Worm (Caenorhabditis elegans): ENCODE results near the gene sru-2.
A peak's percentile ranks its signal among the peaks of the same experiment; 100 is the strongest.

sru-2 gene

ce11 chrIV:9516831-9517230 lies 30.8 kb downstream of the sru-2 start, which contains the start of gene C33A12.19:
C33A12.19 (plus strand) TSS chrIV:9516999.
- TF ChIP-seq aly-1 (tag; optimal IDR thresholded peaks at IDR 0.05) (no peak), ama-1 (optimal IDR thresholded peaks at IDR 0.05) (no peak), tra-4 (tag; optimal IDR thresholded peaks at IDR 0.05) (no peak), B0310.2 (tag; optimal IDR thresholded peaks at IDR 0.05) (no peak), flt-1 (GFP tag; IDR thresholded peaks at IDR 0.05) (no peak)

- TF ChIP-seq tra-4 (tag; optimal IDR thresholded peaks at IDR 0.05) (no peak), ceh-13 (GFP tag; optimal IDR thresholded peaks at IDR 0.05) (no peak), hmbx-1 (tag; optimal IDR thresholded peaks at IDR 0.05) (no peak), ets-7 (tag; optimal IDR thresholded peaks at IDR 0.05) (no peak), B0310.2 (tag; optimal IDR thresholded peaks at IDR 0.05) (no peak), scrt-1 (GFP tag; IDR thresholded peaks at IDR 0.05) (no peak), aly-1 (tag; optimal IDR thresholded peaks at IDR 0.05) (no peak), tbx-37 (GFP tag; conservative IDR thresholded peaks at IDR 0.05) (no peak), ama-1 (optimal IDR thresholded peaks at IDR 0.05) (no peak)
Observed at ce11 chrIV:9518608-9519007, 32.5 kb downstream of the sru-2 start, which contains the start of gene nlp-35. nlp-35 (minus strand) TSS chrIV:9518926.

ce11 chrIV:9520629-9521028 lies 34.6 kb downstream of the sru-2 start:
- TF ChIP-seq ceh-36 (tag; optimal IDR thresholded peaks at IDR 0.05) (no peak), tra-4 (tag; optimal IDR thresholded peaks at IDR 0.05) (no peak), tbx-37 (GFP tag; conservative IDR thresholded peaks at IDR 0.05) (no peak), hmbx-1 (tag; optimal IDR thresholded peaks at IDR 0.05) (no peak), flt-1 (GFP tag; IDR thresholded peaks at IDR 0.05) (no peak), B0310.2 (tag; optimal IDR thresholded peaks at IDR 0.05) (no peak), hnd-1 (tag; optimal IDR thresholded peaks at IDR 0.05) (no peak), aly-1 (tag; optimal IDR thresholded peaks at IDR 0.05) (no peak), scrt-1 (GFP tag; IDR thresholded peaks at IDR 0.05) (no peak), ama-1 (optimal IDR thresholded peaks at IDR 0.05) (no peak), tbx-11 (GFP tag; IDR thresholded peaks at IDR 0.05) (no peak), ceh-13 (GFP tag; optimal IDR thresholded peaks at IDR 0.05) (no peak)

ce11 chrIV:9523139-9523538 lies 37.1 kb downstream of the sru-2 start:
- TF ChIP-seq ceh-36 (tag; optimal IDR thresholded peaks at IDR 0.05): no peak
- no peak for TF ChIP-seq scrt-1 (GFP tag; IDR thresholded peaks at IDR 0.05)
- no peak for TF ChIP-seq flt-1 (GFP tag; IDR thresholded peaks at IDR 0.05)

DNA sequence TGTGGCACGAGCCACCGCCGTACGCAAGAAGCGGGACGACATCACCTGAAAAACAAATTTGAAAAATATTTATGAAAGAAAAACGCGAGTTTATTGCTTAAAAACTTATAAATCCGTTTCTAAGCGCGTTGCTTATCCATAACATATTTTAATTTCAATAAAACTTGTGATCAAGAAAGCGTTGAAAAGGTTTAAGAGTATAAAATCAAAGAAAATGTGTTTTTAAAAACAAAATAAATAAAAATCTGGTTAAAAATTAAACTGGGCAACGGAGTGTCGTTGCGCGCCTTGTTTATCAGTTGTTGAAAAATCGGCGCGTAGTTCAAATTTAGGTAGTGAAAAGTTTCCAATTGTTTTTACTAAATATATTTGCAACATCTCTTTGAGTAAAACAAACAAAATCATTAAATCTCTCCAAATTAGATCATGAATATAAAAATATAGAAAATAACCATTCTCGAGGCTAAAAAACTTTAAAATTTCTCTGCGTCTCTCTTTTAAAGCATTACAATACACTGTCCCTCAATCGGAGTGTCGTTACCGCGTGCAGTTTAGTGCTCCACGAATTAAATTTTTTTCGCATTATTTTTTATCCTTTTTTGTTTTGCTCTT lies 38.9 kb downstream of the sru-2 start, which contains the start of gene ndua-5:
Gene ndua-5, minus strand, starts transcription at position 51 of the 612 bp plus-strand sequence.
- TF ChIP-seq aly-1 (tag; optimal IDR thresholded peaks at IDR 0.05) (no peak), F13C5.2 (tag; optimal IDR thresholded peaks at IDR 0.05) (peak; percentile 11)

- TF ChIP-seq hmbx-1 (tag; optimal IDR thresholded peaks at IDR 0.05) (no peak), ets-7 (tag; optimal IDR thresholded peaks at IDR 0.05) (no peak), ceh-13 (GFP tag; optimal IDR thresholded peaks at IDR 0.05) (no peak), hnd-1 (tag; optimal IDR thresholded peaks at IDR 0.05) (no peak), hmg-4 (GFP tag; optimal IDR thresholded peaks at IDR 0.05) (no peak), tbx-37 (GFP tag; conservative IDR thresholded peaks at IDR 0.05) (no peak), ceh-36 (tag; optimal IDR thresholded peaks at IDR 0.05) (no peak), B0310.2 (tag; optimal IDR thresholded peaks at IDR 0.05) (no peak), flt-1 (GFP tag; IDR thresholded peaks at IDR 0.05) (no peak), ama-1 (optimal IDR thresholded peaks at IDR 0.05) (no peak), tbx-11 (GFP tag; IDR thresholded peaks at IDR 0.05) (no peak)
Observed at ce11 chrIV:9525682-9526416, 39.8 kb downstream of the sru-2 start, which contains the start of gene elo-1. elo-1 (plus strand) TSS chrIV:9526366.

DNA sequence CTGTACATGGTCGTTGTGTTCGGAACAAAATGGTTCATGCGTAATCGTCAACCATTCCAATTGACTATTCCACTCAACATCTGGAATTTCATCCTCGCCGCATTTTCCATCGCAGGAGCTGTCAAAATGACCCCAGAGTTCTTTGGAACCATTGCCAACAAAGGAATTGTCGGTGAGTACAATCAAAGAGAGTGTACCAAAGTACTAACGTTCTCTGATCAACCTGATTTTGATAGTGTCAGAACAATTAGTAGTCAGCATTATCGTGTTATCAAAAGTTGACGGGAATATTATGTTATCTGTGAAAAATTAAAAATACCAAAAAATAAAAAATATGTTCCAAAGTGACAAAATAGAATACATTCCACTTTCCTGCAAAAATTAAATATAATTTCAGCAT lies 40.9 kb downstream of the sru-2 start:
- no peak for TF ChIP-seq hmbx-1 (tag; optimal IDR thresholded peaks at IDR 0.05)
- TF ChIP-seq tbx-11 (GFP tag; IDR thresholded peaks at IDR 0.05): no peak
- no peak for TF ChIP-seq B0310.2 (tag; optimal IDR thresholded peaks at IDR 0.05)
- TF ChIP-seq flt-1 (GFP tag; IDR thresholded peaks at IDR 0.05): no peak
- no peak for TF ChIP-seq ceh-13 (GFP tag; optimal IDR thresholded peaks at IDR 0.05)
- no peak for TF ChIP-seq hmg-4 (GFP tag; optimal IDR thresholded peaks at IDR 0.05)
- TF ChIP-seq aly-1 (tag; optimal IDR thresholded peaks at IDR 0.05): no peak
- no peak for TF ChIP-seq F13C5.2 (tag; optimal IDR thresholded peaks at IDR 0.05)
- no peak for TF ChIP-seq hnd-1 (tag; optimal IDR thresholded peaks at IDR 0.05)
- TF ChIP-seq ceh-36 (tag; optimal IDR thresholded peaks at IDR 0.05): no peak
- no peak for TF ChIP-seq ets-7 (tag; optimal IDR thresholded peaks at IDR 0.05)
- TF ChIP-seq scrt-1 (GFP tag; IDR thresholded peaks at IDR 0.05): no peak
- no peak for TF ChIP-seq tra-4 (tag; optimal IDR thresholded peaks at IDR 0.05)
- TF ChIP-seq pes-1 (GFP tag; IDR thresholded peaks at IDR 0.05): no peak
- no peak for TF ChIP-seq ama-1 (optimal IDR thresholded peaks at IDR 0.05)
- TF ChIP-seq tbx-37 (GFP tag; conservative IDR thresholded peaks at IDR 0.05): no peak

DNA sequence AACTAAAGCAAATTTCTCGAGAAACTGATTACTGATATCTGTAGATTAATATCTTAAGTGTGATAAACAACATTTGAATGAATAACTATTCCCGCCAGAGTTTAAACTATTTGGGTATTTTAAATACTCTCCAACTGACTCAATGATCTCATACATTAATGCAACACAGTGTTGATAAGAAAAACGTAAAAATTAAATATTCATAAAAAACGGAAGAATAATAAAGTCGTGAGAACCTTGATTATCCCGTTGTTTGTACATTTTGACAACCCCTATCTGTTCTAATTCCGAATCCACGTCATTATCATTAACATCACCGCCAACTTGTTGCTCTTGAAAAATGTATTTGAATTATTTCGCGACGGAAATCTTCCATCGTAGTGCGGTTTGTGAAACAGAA lies 43.6 kb downstream of the sru-2 start, which contains the start of gene elo-7:
Gene elo-7, plus strand, starts transcription at position 301 of the 400 bp plus-strand sequence.
- TF ChIP-seq ets-7 (tag; optimal IDR thresholded peaks at IDR 0.05): no peak
- no peak for TF ChIP-seq pes-1 (GFP tag; IDR thresholded peaks at IDR 0.05)
- no peak for TF ChIP-seq tra-4 (tag; optimal IDR thresholded peaks at IDR 0.05)
- TF ChIP-seq hmg-4 (GFP tag; optimal IDR thresholded peaks at IDR 0.05): no peak
- no peak for TF ChIP-seq tbx-11 (GFP tag; IDR thresholded peaks at IDR 0.05)

Data from whole organism, early embryonic.